Fruit fly (Drosophila melanogaster) whole organism: ENCODE data around the gene Neto.

Experiments
- Dll ChIP-seq: fragments of >200 bp; optimal IDR thresholded peaks from 2 replicates; lab custom pipeline; 2017
- usp ChIP-seq: fragments of >200 bp; optimal IDR thresholded peaks from 2 replicates; lab custom pipeline; 2017; ENCODE audit warnings: missing biosample characterization, missing genetic modification characterization, mixed read lengths

- TF ChIP-seq Dll (lab: Kevin White, UChicago) = no peak
- TF ChIP-seq usp (GFP tag; lab: Kevin White, UChicago) = no peak
Measured at dm6 chrX:13402763-13403162, 42.9 kb upstream of the Neto start, which contains the start of gene CG12725.
